Worm (Caenorhabditis elegans): ENCODE results near the gene C26E1.1.

- TF ChIP-seq nhr-67 (tag; optimal IDR thresholded peaks at IDR 0.05) = no peak
- no peak for TF ChIP-seq nhr-11 (tag; optimal IDR thresholded peaks at IDR 0.05)
Measured at ce11 chrV:13320676-13321075, 23.4 kb downstream of the C26E1.1 start, which contains the start of gene srh-15.

All from whole organism, L3 larva.